Fruit fly (Drosophila melanogaster) whole organism, embryonic: ENCODE measurements around the gene CG17343.

Source experiments
- CG10147 ChIP-seq: fragments of 200-800 bp; sonication (Bioruptor generic); optimal IDR thresholded peaks from 2 replicates; lab custom pipeline; 2019; ENCODE audit warnings: missing biosample characterization, mild to moderate bottlenecking, missing genetic modification characterization, moderate library complexity
- CG10267 ChIP-seq: fragments of 200-800 bp; sonication (Bioruptor generic); optimal IDR thresholded peaks from 2 replicates; lab custom pipeline; 2018; ENCODE audit warnings: missing biosample characterization, mild to moderate bottlenecking, missing genetic modification characterization, moderate library complexity
- CG11696 ChIP-seq: fragments of 200-800 bp; sonication (Bioruptor generic); IDR thresholded peaks from 2 replicates; pipeline ENCODE4 v1.3.6; 2022; ENCODE audit warnings: missing biosample characterization, missing genetic modification characterization
- CG12219 ChIP-seq: fragments of 200-800 bp; sonication (Bioruptor generic); optimal IDR thresholded peaks from 3 replicates; lab custom pipeline; 2018; ENCODE audit warnings: missing biosample characterization, mild to moderate bottlenecking, missing genetic modification characterization
- CG12236 ChIP-seq: fragments of 200-800 bp; sonication (Bioruptor generic); optimal IDR thresholded peaks from 2 replicates; lab custom pipeline; 2016; ENCODE audit warnings: missing biosample characterization, missing genetic modification characterization
- CG12659 ChIP-seq: fragments of 200-800 bp; sonication (Bioruptor generic); optimal IDR thresholded peaks from 3 replicates; lab custom pipeline; 2017; ENCODE audit warnings: mild to moderate bottlenecking, missing biosample characterization, missing genetic modification reagents, missing genetic modification characterization
- CG13775 ChIP-seq: fragments of 200-800 bp; sonication (Bioruptor generic); optimal IDR thresholded peaks from 3 replicates; lab custom pipeline; 2017; ENCODE audit warnings: missing biosample characterization, mild to moderate bottlenecking, missing genetic modification characterization
- CG1529 ChIP-seq: fragments of 200-800 bp; sonication (Bioruptor generic); optimal IDR thresholded peaks from 3 replicates; lab custom pipeline; 2018; ENCODE audit warnings: missing biosample characterization, missing genetic modification characterization
- CG18476 ChIP-seq: fragments of 200-800 bp; sonication (Bioruptor generic); optimal IDR thresholded peaks from 2 replicates; lab custom pipeline; 2016; ENCODE audit warnings: missing biosample characterization, mild to moderate bottlenecking, missing genetic modification characterization
- CG2120 ChIP-seq: fragments of 200-800 bp; sonication (Bioruptor generic); optimal IDR thresholded peaks from 3 replicates; lab custom pipeline; 2016; ENCODE audit warnings: missing biosample characterization, missing genetic modification characterization
- CG30403 ChIP-seq: fragments of 200-800 bp; sonication (Bioruptor generic); optimal IDR thresholded peaks from 3 replicates; lab custom pipeline; 2016; ENCODE audit warnings: missing biosample characterization, missing genetic modification characterization
- CG3281 ChIP-seq: fragments of 200-800 bp; sonication (Bioruptor generic); optimal IDR thresholded peaks from 3 replicates; lab custom pipeline; 2017; ENCODE audit warnings: missing biosample characterization, mild to moderate bottlenecking, missing genetic modification characterization
- CG4730 ChIP-seq: fragments of 200-800 bp; sonication (Bioruptor generic); IDR thresholded peaks from 2 replicates; pipeline ENCODE4 v1.3.6; 2022; ENCODE audit warnings: missing biosample characterization, missing genetic modification characterization
- CG6254 ChIP-seq: fragments of 200-800 bp; sonication (Bioruptor generic); optimal IDR thresholded peaks from 3 replicates; lab custom pipeline; 2017; ENCODE audit warnings: mild to moderate bottlenecking, missing biosample characterization, missing genetic modification reagents, missing genetic modification characterization
- CG6654 ChIP-seq: fragments of 200-800 bp; sonication (Bioruptor generic); optimal IDR thresholded peaks from 2 replicates; lab custom pipeline; 2017; ENCODE audit warnings: missing biosample characterization, mild to moderate bottlenecking, missing genetic modification characterization
- CG8359 ChIP-seq: fragments of 200-800 bp; sonication (Bioruptor generic); optimal IDR thresholded peaks from 2 replicates; lab custom pipeline; 2017; ENCODE audit warnings: missing biosample characterization, mild to moderate bottlenecking, missing genetic modification characterization, borderline replicate concordance
- CG9437 ChIP-seq: fragments of 200-800 bp; sonication (Bioruptor generic); optimal IDR thresholded peaks from 2 replicates; lab custom pipeline; 2018; ENCODE audit warnings: missing biosample characterization, mild to moderate bottlenecking, missing genetic modification characterization
- CG9932 ChIP-seq: fragments of 200-800 bp; sonication (Bioruptor generic); IDR thresholded peaks from 2 replicates; pipeline ENCODE4 v1.3.6; 2022; ENCODE audit warnings: missing biosample characterization, missing genetic modification characterization
- D19B ChIP-seq: fragments of 200-800 bp; sonication (Bioruptor generic); optimal IDR thresholded peaks from 2 replicates; lab custom pipeline; 2017; ENCODE audit warnings: missing biosample characterization, mild to moderate bottlenecking, missing genetic modification characterization
- Drgx ChIP-seq: fragments of 200-800 bp; sonication (Bioruptor generic); IDR thresholded peaks from 2 replicates; pipeline ENCODE4 v1.3.6; 2022; ENCODE audit warnings: missing biosample characterization, missing genetic modification characterization
- E2f2 ChIP-seq: fragments of 200-800 bp; sonication (Bioruptor generic); IDR thresholded peaks from 2 replicates; pipeline ENCODE4 v1.3.6; 2022; ENCODE audit warnings: missing biosample characterization, missing genetic modification characterization
- Ets65A ChIP-seq: fragments of 200-800 bp; sonication (Bioruptor generic); peaks from one replicate; lab custom pipeline; 2016; ENCODE audit warnings: missing biosample characterization, missing genetic modification characterization
- Gug ChIP-seq: fragments of 200-800 bp; sonication (Bioruptor generic); IDR thresholded peaks from 4 replicates; pipeline ENCODE4 v1.3.6; 2022; ENCODE audit warnings: missing biosample characterization, missing genetic modification characterization
- Kr ChIP-seq: fragments of 200-800 bp; sonication (Bioruptor generic); optimal IDR thresholded peaks from 2 replicates; lab custom pipeline; 2017; ENCODE audit warnings: missing biosample characterization, mild to moderate bottlenecking, missing genetic modification characterization
- Lhr ChIP-seq: fragments of 200-800 bp; sonication (Bioruptor generic); optimal IDR thresholded peaks from 3 replicates; lab custom pipeline; 2017; ENCODE audit warnings: mild to moderate bottlenecking, missing biosample characterization, missing genetic modification reagents, missing genetic modification characterization
- Pdp1 ChIP-seq, 2 experiments: fragments of 200-800 bp; sonication (Bioruptor generic); optimal IDR thresholded peaks; 3 replicates each; lab custom pipeline; 2016; ENCODE audit warnings: missing biosample characterization in 2 of 2, missing genetic modification characterization in 2 of 2, mild to moderate bottlenecking in 1 of 2, moderate library complexity in 1 of 2
- Vsx1 ChIP-seq: fragments of 200-800 bp; sonication (Bioruptor generic); optimal IDR thresholded peaks from 2 replicates; lab custom pipeline; 2017; ENCODE audit warnings: missing biosample characterization, mild to moderate bottlenecking, missing genetic modification characterization, missing genetic modification reagents
- ac ChIP-seq: fragments of 200-800 bp; sonication (Bioruptor generic); optimal IDR thresholded peaks from 3 replicates; lab custom pipeline; 2017; ENCODE audit warnings: missing biosample characterization, mild to moderate bottlenecking, missing genetic modification characterization
- ara ChIP-seq: fragments of 200-800 bp; sonication (Bioruptor generic); IDR thresholded peaks from 2 replicates; pipeline ENCODE4 v1.3.6; 2022; ENCODE audit warnings: missing biosample characterization, missing genetic modification characterization
- bsh ChIP-seq, 2 experiments: fragments of 200-800 bp; sonication (Bioruptor generic); optimal IDR thresholded peaks; 2 replicates each; lab custom pipeline; 2017 to 2018; ENCODE audit warnings: mild to moderate bottlenecking in 2 of 2, missing biosample characterization in 2 of 2, missing genetic modification characterization in 2 of 2, moderate library complexity in 1 of 2
- cwo ChIP-seq: fragments of 200-800 bp; sonication (Bioruptor generic); optimal IDR thresholded peaks from 3 replicates; lab custom pipeline; 2017; ENCODE audit warnings: missing biosample characterization, missing genetic modification characterization, mild to moderate bottlenecking, moderate library complexity, missing genetic modification reagents
- dan ChIP-seq: fragments of 200-800 bp; sonication (Bioruptor generic); IDR thresholded peaks from 2 replicates; pipeline ENCODE4 v1.3.6; 2022; ENCODE audit warnings: missing biosample characterization, missing genetic modification characterization
- gem ChIP-seq: fragments of 200-800 bp; sonication (Bioruptor generic); optimal IDR thresholded peaks from 2 replicates; lab custom pipeline; 2019; ENCODE audit warnings: missing biosample characterization, mild to moderate bottlenecking, missing genetic modification characterization, moderate library complexity
- ind ChIP-seq: fragments of 200-800 bp; sonication (Bioruptor generic); optimal IDR thresholded peaks from 3 replicates; lab custom pipeline; 2016; ENCODE audit warnings: missing biosample characterization, missing genetic modification characterization
- jigr1 ChIP-seq: fragments of 200-800 bp; sonication (Bioruptor generic); IDR thresholded peaks from 3 replicates; pipeline ENCODE4 v1.3.6; 2022; ENCODE audit warnings: missing biosample characterization, missing genetic modification characterization
- kah ChIP-seq: fragments of 200-800 bp; sonication (Bioruptor generic); optimal IDR thresholded peaks from 2 replicates; lab custom pipeline; 2018; ENCODE audit warnings: missing biosample characterization, mild to moderate bottlenecking, missing genetic modification characterization
- lmd ChIP-seq: fragments of 200-800 bp; sonication (Bioruptor generic); IDR thresholded peaks from 2 replicates; pipeline ENCODE4 v1.3.6; 2022; ENCODE audit warnings: missing biosample characterization, missing genetic modification characterization
- nmo ChIP-seq: fragments of 200-800 bp; sonication (Bioruptor generic); optimal IDR thresholded peaks from 2 replicates; lab custom pipeline; 2018; ENCODE audit warnings: missing biosample characterization, mild to moderate bottlenecking, missing genetic modification characterization, moderate library complexity
- p53 ChIP-seq: fragments of 200-800 bp; sonication (Bioruptor generic); optimal IDR thresholded peaks from 2 replicates; lab custom pipeline; 2016; ENCODE audit warnings: missing biosample characterization, missing genetic modification characterization
- psq ChIP-seq: fragments of 200-800 bp; sonication (Bioruptor generic); optimal IDR thresholded peaks from 2 replicates; lab custom pipeline; 2017; ENCODE audit warnings: missing biosample characterization, missing genetic modification characterization
- sc ChIP-seq, 3 experiments: fragments of >200 bp in 2 of 3; fragments of 200-800 bp in 1 of 3; sonication (Bioruptor generic) in 1 of 3; optimal IDR thresholded peaks; 2 replicates in 2 of 3; 3 replicates in 1 of 3; lab custom pipeline; 2017; ENCODE audit warnings: mild to moderate bottlenecking in 1 of 3, missing biosample characterization in 1 of 3, missing genetic modification characterization in 1 of 3, missing genetic modification reagents in 1 of 3
- sd ChIP-seq: fragments of 200-800 bp; sonication (Bioruptor generic); optimal IDR thresholded peaks from 3 replicates; lab custom pipeline; 2018; ENCODE audit warnings: missing biosample characterization, mild to moderate bottlenecking, missing genetic modification characterization, moderate library complexity
- sob ChIP-seq: fragments of 200-800 bp; sonication (Bioruptor generic); IDR thresholded peaks from 2 replicates; pipeline ENCODE4 v1.3.6; 2022; ENCODE audit warnings: missing biosample characterization, missing genetic modification characterization
- tin ChIP-seq: fragments of 200-800 bp; sonication (Bioruptor generic); optimal IDR thresholded peaks from 3 replicates; lab custom pipeline; 2016; ENCODE audit warnings: missing biosample characterization, missing genetic modification characterization
- tna ChIP-seq: fragments of 200-800 bp; sonication (Bioruptor generic); IDR thresholded peaks from 2 replicates; pipeline ENCODE4 v1.3.6; 2022; ENCODE audit warnings: missing biosample characterization, missing genetic modification characterization; ENCODE audit not compliant: partially characterized antibody
- wdn ChIP-seq: fragments of 200-800 bp; sonication (Bioruptor generic); IDR thresholded peaks from 2 replicates; pipeline ENCODE4 v1.3.6; 2022; ENCODE audit warnings: missing biosample characterization, missing genetic modification characterization

CG17343 gene

DNA sequence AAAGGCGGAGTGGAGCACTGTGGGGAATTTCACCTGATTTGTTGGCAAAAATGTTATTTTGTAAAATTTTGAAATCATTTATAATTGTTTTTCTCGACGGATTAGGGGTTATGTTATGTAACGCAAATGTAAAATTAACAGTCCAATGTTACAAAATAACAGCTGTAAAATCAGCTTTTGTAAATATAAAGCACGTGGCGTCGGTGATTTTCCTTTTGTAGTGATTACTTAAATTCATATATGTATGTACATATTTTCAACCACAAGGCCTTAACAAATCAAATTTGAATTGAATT lies 42.6 kb upstream of the CG17343 start, which contains the start of gene CG15172:
CG15172 (plus strand) TSS at position 197 of the 296 bp plus-strand sequence.
- TF ChIP-seq Pdp1 (GFP tag; optimal IDR thresholded peaks at IDR 0.05; lab: Kevin White, UChicago) = peak in 1 of 2 experiments; percentile 78
- TF ChIP-seq CG4730 (GFP tag; lab: Robert Waterston, UW) = no peak

DNA sequence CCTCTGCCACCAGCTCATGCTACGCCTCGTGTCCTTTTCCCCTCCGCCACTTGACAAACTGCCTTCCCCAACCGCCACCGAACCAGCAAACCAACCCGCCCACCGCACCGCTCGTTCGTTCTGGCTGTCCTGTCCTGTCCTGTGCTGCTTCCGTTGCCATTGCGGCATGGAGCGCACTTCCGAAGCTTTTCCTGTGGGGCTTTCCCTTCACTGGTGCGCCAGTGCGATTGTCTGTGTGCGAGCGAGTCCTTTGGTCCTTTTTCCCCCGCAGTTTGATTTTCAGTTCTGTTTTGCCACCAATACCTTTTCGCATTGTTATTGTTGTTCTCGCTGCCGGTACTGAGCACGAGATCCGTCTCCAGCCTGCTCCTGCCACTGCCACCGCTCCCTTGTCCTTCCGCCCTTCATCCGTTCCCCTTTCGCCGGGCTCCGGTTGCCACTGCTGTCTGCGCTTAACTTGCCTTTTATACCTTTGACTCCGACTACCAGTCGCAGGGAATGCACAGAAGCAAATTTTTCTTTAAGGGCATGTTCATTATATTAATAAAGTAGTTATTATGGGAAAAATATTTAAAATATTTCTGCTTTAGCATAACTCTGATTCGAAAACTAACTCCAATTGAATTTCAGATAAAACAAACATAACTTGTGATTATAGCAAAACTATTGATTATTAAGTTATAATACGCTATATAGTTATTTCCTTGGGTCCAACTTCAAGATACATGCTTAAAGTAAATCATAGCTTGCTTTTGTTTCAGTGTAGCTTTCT lies 40.6 kb upstream of the CG17343 start:
- TF ChIP-seq tin (GFP tag; lab: Kevin White, UChicago) = peak; percentile 33
- TF ChIP-seq sc (optimal IDR thresholded peaks at IDR 0.05; lab: Kevin White, UChicago) = no peak
- TF ChIP-seq sc (GFP tag; optimal IDR thresholded peaks at IDR 0.05; lab: Kevin White, UChicago) = peak; percentile 21
- peak; percentile 4 for TF ChIP-seq CG6254
- TF ChIP-seq E2f2 (GFP tag; lab: Robert Waterston, UW) = peak; percentile 25; the same call in 1 of the 2 replicates
- peak; percentile 89 for TF ChIP-seq Ets65A (GFP tag; lab: Kevin White, UChicago)
- TF ChIP-seq jigr1 (GFP tag; lab: Robert Waterston, UW) = no peak
- peak; percentile 62 for TF ChIP-seq CG9437 (GFP tag; lab: Kevin White, UChicago)
- no peak for TF ChIP-seq p53 (GFP tag; lab: Kevin White, UChicago)
- peak; percentile 75 for TF ChIP-seq CG2120
- TF ChIP-seq CG12236 (GFP tag; lab: Kevin White, UChicago) = no peak
- peak; percentile 73 for TF ChIP-seq cwo (GFP tag; lab: Kevin White, UChicago)
- TF ChIP-seq sob (GFP tag; lab: Robert Waterston, UW) = peak; percentile 28; the same call in 1 of the 2 replicates
- peak; percentile 38 for TF ChIP-seq psq (GFP tag; lab: Kevin White, UChicago)
- TF ChIP-seq nmo = peak; percentile 67
- no peak for TF ChIP-seq CG11696 (GFP tag; lab: Robert Waterston, UW)
- TF ChIP-seq ara (GFP tag; lab: Robert Waterston, UW) = 0 out of 2 replicates have a peak, but pooled peaks have one; percentile 14
- no peak for TF ChIP-seq wdn (GFP tag; lab: Robert Waterston, UW)
- TF ChIP-seq CG8359 (GFP tag; lab: Kevin White, UChicago) = peak; percentile 13
- TF ChIP-seq CG1529 (GFP tag; lab: Kevin White, UChicago) = peak; percentile 30
- peak; percentile 80 for TF ChIP-seq CG30403 (GFP tag; lab: Kevin White, UChicago)
- TF ChIP-seq CG10147 = peak; percentile 76
- no peak for TF ChIP-seq CG9932 (GFP tag; lab: Robert Waterston, UW)
- TF ChIP-seq CG10267 = peak; percentile 63
- no peak for TF ChIP-seq Drgx (GFP tag; lab: Robert Waterston, UW)
- 0 out of 4 replicates have a peak, but pooled peaks have one; percentile 25 for TF ChIP-seq Gug (GFP tag; lab: Robert Waterston, UW)
- peak; percentile 57 for TF ChIP-seq CG13775 (GFP tag; lab: Kevin White, UChicago)
- TF ChIP-seq CG18476 (GFP tag; lab: Kevin White, UChicago) = peak; percentile 35
- TF ChIP-seq D19B (GFP tag; lab: Kevin White, UChicago) = peak; percentile 38
- no peak for TF ChIP-seq ac (GFP tag; lab: Kevin White, UChicago)
- peak; percentile 78 for TF ChIP-seq CG12659 (GFP tag; lab: Kevin White, UChicago)
- no peak for TF ChIP-seq tna (GFP tag; lab: Robert Waterston, UW)
- TF ChIP-seq CG12219 (GFP tag; lab: Kevin White, UChicago) = peak; percentile 54
- TF ChIP-seq lmd = peak; percentile 55
- TF ChIP-seq Lhr (GFP tag; lab: Kevin White, UChicago) = no peak
- TF ChIP-seq ind (GFP tag; lab: Kevin White, UChicago) = peak; percentile 58
- peak; percentile 85 for TF ChIP-seq gem
- TF ChIP-seq bsh (GFP tag; optimal IDR thresholded peaks at IDR 0.05; lab: Kevin White, UChicago) = peak in 1 of 2 experiments; percentile 64
- TF ChIP-seq dan (GFP tag; lab: Robert Waterston, UW) = no peak
- TF ChIP-seq Kr (GFP tag; lab: Kevin White, UChicago) = no peak
- TF ChIP-seq CG6654 (GFP tag; lab: Kevin White, UChicago) = peak; percentile 23
- peak; percentile 83 for TF ChIP-seq CG3281 (GFP tag; lab: Kevin White, UChicago)
- TF ChIP-seq Vsx1 (GFP tag; lab: Kevin White, UChicago) = peak; percentile 37
- peak; percentile 60 for TF ChIP-seq sd
- TF ChIP-seq kah (GFP tag; lab: Kevin White, UChicago) = peak; percentile 47
